Fruit fly (Drosophila melanogaster): ENCODE data around the gene CG18823.

CG18823 gene

DNA sequence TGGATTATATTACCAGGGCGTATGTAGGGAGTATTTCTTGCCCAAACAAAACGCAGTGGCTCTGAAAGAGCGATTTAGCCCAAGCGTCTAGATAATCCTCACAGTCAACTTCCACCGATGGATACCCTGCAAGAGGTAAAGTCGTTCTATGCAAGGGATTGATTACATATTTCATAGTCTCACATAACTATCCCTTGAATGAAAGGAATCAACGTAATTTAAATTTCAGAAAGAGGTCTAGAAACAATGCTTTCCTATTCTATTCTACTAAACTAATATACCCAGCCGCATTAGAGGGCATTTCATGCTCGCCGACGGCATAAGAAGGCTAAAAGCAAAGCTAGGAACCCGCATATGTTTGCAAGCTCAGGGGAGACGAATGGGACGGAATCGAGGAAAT is 23.5 kb upstream of the CG18823 start (continued):
- no peak for TF ChIP-seq CG2202 (tag; optimal IDR thresholded peaks at IDR 0.05)
- peak; percentile 39; the same call in 1 of the 2 replicates for TF ChIP-seq CG31441 (GFP tag; IDR thresholded peaks at IDR 0.05)
- TF ChIP-seq CG17359 (tag; optimal IDR thresholded peaks at IDR 0.05), result peak; percentile 56
- peak; percentile 57 for TF ChIP-seq Ptx1 (GFP tag; IDR thresholded peaks at IDR 0.05)
- peak; percentile 62 for TF ChIP-seq dmrt99B (tag; optimal IDR thresholded peaks at IDR 0.05)
- no peak for TF ChIP-seq CG3838 (GFP tag; optimal IDR thresholded peaks at IDR 0.05)
- TF ChIP-seq D19B (GFP tag; optimal IDR thresholded peaks at IDR 0.05), result peak; percentile 40
- peak; percentile 23 for TF ChIP-seq schlank (tag; optimal IDR thresholded peaks at IDR 0.05)
- TF ChIP-seq CG11696 (GFP tag; IDR thresholded peaks at IDR 0.05), result no peak
- peak; percentile 26 for TF ChIP-seq NfI (GFP tag; optimal IDR thresholded peaks at IDR 0.05)
- peak; percentile 66 for TF ChIP-seq CG12769 (tag; optimal IDR thresholded peaks at IDR 0.05)
- no peak for TF ChIP-seq BtbVII (GFP tag; optimal IDR thresholded peaks at IDR 0.05)
- peak; percentile 68 for TF ChIP-seq CG2678 (tag; optimal IDR thresholded peaks at IDR 0.05)
- TF ChIP-seq CG13894 (tag; optimal IDR thresholded peaks at IDR 0.05), result peak; percentile 51
- TF ChIP-seq ssp (GFP tag; IDR thresholded peaks at IDR 0.05), result 0 out of 2 replicates have a peak, but pooled peaks have one; percentile 23
- TF ChIP-seq CG30431 (GFP tag; optimal IDR thresholded peaks at IDR 0.05), result no peak
- TF ChIP-seq dan (GFP tag; IDR thresholded peaks at IDR 0.05), result no peak
- TF ChIP-seq grau (tag; optimal IDR thresholded peaks at IDR 0.05), result peak; percentile 56
- no peak for TF ChIP-seq HLH54F (GFP tag; optimal IDR thresholded peaks at IDR 0.05)
- TF ChIP-seq Meics (GFP tag; optimal IDR thresholded peaks at IDR 0.05), result peak; percentile 59
- peak; percentile 29; the same call in 1 of the 2 replicates for TF ChIP-seq CG32532 (GFP tag; IDR thresholded peaks at IDR 0.05)
- no peak for TF ChIP-seq seq (GFP tag; IDR thresholded peaks at IDR 0.05)
- TF ChIP-seq CG18599 (GFP tag; optimal IDR thresholded peaks at IDR 0.05), result peak; percentile 84
- TF ChIP-seq sisA (GFP tag; IDR thresholded peaks at IDR 0.05), result peak; percentile 34; the same call in 1 of the 2 replicates
- TF ChIP-seq Mrtf (GFP tag; IDR thresholded peaks at IDR 0.05), result no peak
- TF ChIP-seq Dip3 (GFP tag; optimal IDR thresholded peaks at IDR 0.05), result peak; percentile 18
- TF ChIP-seq Fer1 (GFP tag; optimal IDR thresholded peaks at IDR 0.05), result peak; percentile 64
- TF ChIP-seq Tbp (GFP tag; optimal IDR thresholded peaks at IDR 0.05), result no peak
- TF ChIP-seq CG7556 (GFP tag; optimal IDR thresholded peaks at IDR 0.05), result peak; percentile 41
- no peak for TF ChIP-seq fu2 (GFP tag; optimal IDR thresholded peaks at IDR 0.05)
- TF ChIP-seq CG4404 (GFP tag; IDR thresholded peaks at IDR 0.05), result peak; percentile 27; the same call in 1 of the 2 replicates
- TF ChIP-seq PHDP (tag; optimal IDR thresholded peaks at IDR 0.05), result peak; percentile 46
- peak; percentile 32 for TF ChIP-seq bcd (GFP tag; optimal IDR thresholded peaks at IDR 0.05)
- TF ChIP-seq Oli (tag; optimal IDR thresholded peaks at IDR 0.05), result peak; percentile 30
- no peak for TF ChIP-seq Hr3 (GFP tag; optimal IDR thresholded peaks at IDR 0.05)
- peak; percentile 54 for TF ChIP-seq gem (tag; optimal IDR thresholded peaks at IDR 0.05)
- peak; percentile 24 for TF ChIP-seq esg (GFP tag; conservative IDR thresholded peaks at IDR 0.05)
- peak; percentile 37 for TF ChIP-seq CG8924 (tag; optimal IDR thresholded peaks at IDR 0.05)
- TF ChIP-seq H15 (GFP tag; IDR thresholded peaks at IDR 0.05), result 0 out of 3 replicates have a peak, but pooled peaks have one; percentile 15
- 0 out of 2 replicates have a peak, but pooled peaks have one; percentile 31 for TF ChIP-seq CG9215 (GFP tag; IDR thresholded peaks at IDR 0.05)
- peak; percentile 48; the same call in 1 of the 2 replicates for TF ChIP-seq CG14441 (GFP tag; IDR thresholded peaks at IDR 0.05)
- TF ChIP-seq Xbp1 (GFP tag; optimal IDR thresholded peaks at IDR 0.05), result peak; percentile 15
- TF ChIP-seq sens (GFP tag), result peak; percentile 86
- peak in 1 of 2 experiments; percentile 27 for TF ChIP-seq eve (GFP tag; optimal IDR thresholded peaks at IDR 0.05)
- TF ChIP-seq Med (GFP tag), result peak; percentile 87
- peak; percentile 19 for TF ChIP-seq CG17385 (GFP tag; optimal IDR thresholded peaks at IDR 0.05)
- peak; percentile 31; the same call in 1 of the 3 replicates for TF ChIP-seq ase (GFP tag; IDR thresholded peaks at IDR 0.05)
- TF ChIP-seq dati (GFP tag; IDR thresholded peaks at IDR 0.05), result no peak
- TF ChIP-seq caup (GFP tag; optimal IDR thresholded peaks at IDR 0.05; ENCODE audit: severe bottlenecking), result peak; percentile 51
- TF ChIP-seq CG12659 (GFP tag; optimal IDR thresholded peaks at IDR 0.05), result peak; percentile 34
- TF ChIP-seq Blimp-1 (GFP tag; optimal IDR thresholded peaks at IDR 0.05), result peak; percentile 4
